Worm (Caenorhabditis elegans): ENCODE results near the gene flad-1.

ce11 chrII:9948662-9949061 is 4.7 kb downstream of the flad-1 start:
- no peak for TF ChIP-seq lin-13 (GFP tag; optimal IDR thresholded peaks at IDR 0.05)
- no peak for TF ChIP-seq mab-5 (tag; optimal IDR thresholded peaks at IDR 0.05)
- TF ChIP-seq elt-3 (tag; optimal IDR thresholded peaks at IDR 0.05) = no peak
- TF ChIP-seq zag-1 (tag; optimal IDR thresholded peaks at IDR 0.05) = no peak
- TF ChIP-seq nhr-10 (tag; optimal IDR thresholded peaks at IDR 0.05) = no peak
- TF ChIP-seq egl-27 (tag; optimal IDR thresholded peaks at IDR 0.05) = no peak

Data from whole organism, L2 larva.